Worm (Caenorhabditis elegans): ENCODE results near the gene ify-1.

ce11 chrII:5101701-5102100 lies 46.7 kb upstream of the ify-1 start, which contains the start of the genes idpb-3 and idpb-1:
- no peak for TF ChIP-seq nhr-12 (tag; optimal IDR thresholded peaks at IDR 0.05)
- TF ChIP-seq ama-1 (optimal IDR thresholded peaks at IDR 0.05): no peak
- TF ChIP-seq nhr-76 (tag; optimal IDR thresholded peaks at IDR 0.05): no peak
- no peak for TF ChIP-seq unc-62 (GFP tag; optimal IDR thresholded peaks at IDR 0.05)
- TF ChIP-seq nhr-90 (tag; optimal IDR thresholded peaks at IDR 0.05; ENCODE audit: poor library complexity): no peak
- no peak for TF ChIP-seq sptf-1 (tag; optimal IDR thresholded peaks at IDR 0.05)
- no peak for TF ChIP-seq lin-39 (tag; optimal IDR thresholded peaks at IDR 0.05)
- TF ChIP-seq ceh-82 (tag; optimal IDR thresholded peaks at IDR 0.05): no peak
- no peak for TF ChIP-seq sox-4 (tag; optimal IDR thresholded peaks at IDR 0.05)
- no peak for TF ChIP-seq alr-1 (tag; optimal IDR thresholded peaks at IDR 0.05; ENCODE audit: borderline replicate concordance)
- no peak for TF ChIP-seq skn-1 (tag; optimal IDR thresholded peaks at IDR 0.05)
- no peak for TF ChIP-seq snpc-4 (tag; optimal IDR thresholded peaks at IDR 0.05)
- TF ChIP-seq fkh-10 (GFP tag; optimal IDR thresholded peaks at IDR 0.05): no peak
- TF ChIP-seq mep-1 (tag; optimal IDR thresholded peaks at IDR 0.05): no peak
